Fruit fly (Drosophila melanogaster): ENCODE measurements around the gene promL.

promL gene

DNA sequence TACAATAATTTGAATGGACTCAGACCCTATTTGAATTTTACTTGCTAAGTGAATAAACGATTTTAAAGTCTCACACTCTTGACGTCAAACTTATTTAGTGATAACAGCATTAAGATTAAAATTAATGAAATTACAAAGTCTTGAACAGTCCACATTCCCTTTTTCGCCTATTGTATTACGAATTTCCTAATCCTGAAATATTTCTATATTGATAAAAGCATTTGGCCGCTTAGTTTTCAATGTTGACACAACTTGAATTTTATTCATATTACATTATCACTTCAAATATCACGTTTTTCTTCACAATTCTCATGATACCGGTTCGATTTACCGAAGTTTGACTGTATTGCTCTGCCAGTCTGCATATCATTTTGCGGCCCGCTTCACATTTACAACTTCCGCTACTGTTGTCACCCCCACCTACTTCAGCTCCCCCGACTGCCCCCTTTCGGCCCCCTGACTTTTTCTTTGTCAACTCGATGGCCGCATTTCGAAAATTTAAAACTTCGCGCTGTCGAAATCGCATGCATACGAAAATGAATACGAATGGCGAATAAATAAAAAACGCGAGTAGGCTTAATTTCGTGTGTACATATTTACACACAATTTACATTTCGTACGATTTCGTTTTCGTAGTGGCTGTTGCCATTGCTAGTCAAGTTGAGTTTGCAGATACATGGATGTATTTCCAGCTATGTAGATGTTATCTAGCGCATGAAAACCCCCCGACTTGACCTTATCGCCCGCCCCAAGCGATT is 48.9 kb downstream of the promL start (continued):
- no peak for TF ChIP-seq bowl (GFP tag; IDR thresholded peaks at IDR 0.05)
- TF ChIP-seq Oaz (GFP tag; IDR thresholded peaks at IDR 0.05): no peak
- peak; percentile 27; the same call in 1 of the 2 replicates for TF ChIP-seq E2f1 (GFP tag; IDR thresholded peaks at IDR 0.05)
- peak; percentile 78 for TF ChIP-seq sens (GFP tag)
- TF ChIP-seq Sox100B (GFP tag; optimal IDR thresholded peaks at IDR 0.05): peak; percentile 52
- no peak for TF ChIP-seq vnd (GFP tag; IDR thresholded peaks at IDR 0.05; ENCODE audit: partially characterized antibody)
- no peak for TF ChIP-seq CG3065 (GFP tag; optimal IDR thresholded peaks at IDR 0.05)
- TF ChIP-seq Adf1 (GFP tag; IDR thresholded peaks at IDR 0.05): no peak
- TF ChIP-seq CG6654 (GFP tag; optimal IDR thresholded peaks at IDR 0.05): no peak
- TF ChIP-seq Nf-YC (tag; optimal IDR thresholded peaks at IDR 0.05): no peak
- no peak for TF ChIP-seq CG2202 (tag; optimal IDR thresholded peaks at IDR 0.05)
- TF ChIP-seq Lpt (GFP tag; optimal IDR thresholded peaks at IDR 0.05): no peak
- TF ChIP-seq lola (GFP tag; optimal IDR thresholded peaks at IDR 0.05): peak in 1 of 3 experiments; percentile 0
- no peak for TF ChIP-seq onecut (GFP tag; IDR thresholded peaks at IDR 0.05)
- TF ChIP-seq Doc3 (GFP tag; IDR thresholded peaks at IDR 0.05; ENCODE audit: partially characterized antibody): no peak
- no peak; the same call in 1 of the 2 replicates for TF ChIP-seq CG17612 (GFP tag; IDR thresholded peaks at IDR 0.05)
- no peak for TF ChIP-seq CHES-1-like (GFP tag; optimal IDR thresholded peaks at IDR 0.05)
- TF ChIP-seq Sin3A (optimal IDR thresholded peaks at IDR 0.05): no peak
- 0 out of 2 replicates have a peak, but pooled peaks have one; percentile 56 for TF ChIP-seq stc (GFP tag; IDR thresholded peaks at IDR 0.05)
- TF ChIP-seq salm (tag; optimal IDR thresholded peaks at IDR 0.05): peak; percentile 24
- TF ChIP-seq CG9932 (GFP tag; IDR thresholded peaks at IDR 0.05): no peak
- TF ChIP-seq CG12299 (tag; optimal IDR thresholded peaks at IDR 0.05): peak; percentile 21
- TF ChIP-seq HmgZ (tag; optimal IDR thresholded peaks at IDR 0.05): peak; percentile 16
- TF ChIP-seq schlank (tag; optimal IDR thresholded peaks at IDR 0.05): peak; percentile 49
- peak; percentile 33 for TF ChIP-seq odd (GFP tag; optimal IDR thresholded peaks at IDR 0.05)
- peak; percentile 16 for TF ChIP-seq Dip3 (GFP tag; optimal IDR thresholded peaks at IDR 0.05)
- TF ChIP-seq zfh1 (GFP tag; IDR thresholded peaks at IDR 0.05): no peak; the same call in 2 of the 3 replicates
- no peak for TF ChIP-seq D19B (GFP tag; optimal IDR thresholded peaks at IDR 0.05)
- TF ChIP-seq croc (GFP tag; conservative IDR thresholded peaks at IDR 0.05): no peak
- no peak for TF ChIP-seq YL-1 (GFP tag; optimal IDR thresholded peaks at IDR 0.05)
- no peak for TF ChIP-seq pzg (GFP tag; optimal IDR thresholded peaks at IDR 0.05)
- no peak for TF ChIP-seq CG6791 (GFP tag; IDR thresholded peaks at IDR 0.05; ENCODE audit: partially characterized antibody)
- TF ChIP-seq CG1602 (GFP tag; optimal IDR thresholded peaks at IDR 0.05): no peak
- TF ChIP-seq wor (GFP tag; IDR thresholded peaks at IDR 0.05): no peak
- TF ChIP-seq CG10147 (GFP tag; optimal IDR thresholded peaks at IDR 0.05): peak; percentile 21
- TF ChIP-seq CG7786 (GFP tag; optimal IDR thresholded peaks at IDR 0.05): no peak
- peak; percentile 32 for TF ChIP-seq scrt (GFP tag; optimal IDR thresholded peaks at IDR 0.05)
- no peak for TF ChIP-seq Scr (GFP tag; IDR thresholded peaks at IDR 0.05; ENCODE audit: partially characterized antibody)
- no peak for TF ChIP-seq CG9876 (GFP tag; optimal IDR thresholded peaks at IDR 0.05)
- TF ChIP-seq CG30020 (tag; optimal IDR thresholded peaks at IDR 0.05): no peak
- TF ChIP-seq Side (GFP tag; optimal IDR thresholded peaks at IDR 0.05): no peak
- TF ChIP-seq Eip74EF (GFP tag; optimal IDR thresholded peaks at IDR 0.05): peak; percentile 21 to 86
- TF ChIP-seq HHEX (GFP tag; optimal IDR thresholded peaks at IDR 0.05): peak; percentile 67
- no peak for TF ChIP-seq Sry-β (GFP tag; optimal IDR thresholded peaks at IDR 0.05)
- TF ChIP-seq CG7271 (tag; optimal IDR thresholded peaks at IDR 0.05): no peak
- TF ChIP-seq jing (GFP tag; optimal IDR thresholded peaks at IDR 0.05): no peak
- peak; percentile 43 for TF ChIP-seq dmrt99B (tag; optimal IDR thresholded peaks at IDR 0.05)
- TF ChIP-seq maf-S (GFP tag; optimal IDR thresholded peaks at IDR 0.05): no peak
- TF ChIP-seq z (GFP tag; IDR thresholded peaks at IDR 0.05): no peak
- TF ChIP-seq CG8765 (GFP tag; IDR thresholded peaks at IDR 0.05): no peak
